Worm (Caenorhabditis elegans) whole organism, L2 larva: ENCODE data around the gene F32G8.3.

Experiments used
- C34F6.9 ChIP-seq: fragments of 150-350 bp; optimal IDR thresholded peaks from 2 replicates; lab custom pipeline; 2014; ENCODE audit warnings: missing biosample characterization, missing genetic modification characterization
- alr-1 ChIP-seq: fragments of 150-350 bp; optimal IDR thresholded peaks from 2 replicates; lab custom pipeline; 2014; ENCODE audit warnings: missing biosample characterization, missing genetic modification characterization
- aly-2 ChIP-seq: fragments of 150-350 bp; optimal IDR thresholded peaks from 2 replicates; lab custom pipeline; 2014; ENCODE audit warnings: missing biosample characterization, missing genetic modification characterization
- blmp-1 ChIP-seq: sonication (generic microtip); optimal IDR thresholded peaks from 2 replicates; lab custom pipeline; 2017; ENCODE audit warnings: missing genetic modification characterization, mild to moderate bottlenecking, missing compliant biosample characterization, antibody characterized with exemption, moderate library complexity; ENCODE audit not compliant: insufficient read depth
- crh-2 ChIP-seq: sonication (generic microtip); optimal IDR thresholded peaks from 2 replicates; lab custom pipeline; 2017; ENCODE audit warnings: missing biosample characterization, missing genetic modification characterization
- dmd-4 ChIP-seq: sonication (generic microtip); optimal IDR thresholded peaks from 2 replicates; lab custom pipeline; 2017; ENCODE audit warnings: missing biosample characterization, missing genetic modification characterization
- elt-1 ChIP-seq: fragments of 150-350 bp; optimal IDR thresholded peaks from 2 replicates; lab custom pipeline; 2014; ENCODE audit warnings: missing biosample characterization, missing genetic modification characterization
- elt-3 ChIP-seq: sonication (generic microtip); optimal IDR thresholded peaks from 2 replicates; lab custom pipeline; 2017; ENCODE audit warnings: missing biosample characterization, missing genetic modification characterization
- fos-1 ChIP-seq: fragments of 150-350 bp; optimal IDR thresholded peaks from 2 replicates; lab custom pipeline; 2014; ENCODE audit warnings: missing biosample characterization, missing genetic modification characterization
- lin-11 ChIP-seq: fragments of 150-350 bp; sonication (generic microtip); optimal IDR thresholded peaks from 2 replicates; lab custom pipeline; 2014; ENCODE audit warnings: missing biosample characterization, missing genetic modification characterization, inconsistent platforms, mixed read lengths
- lin-13 ChIP-seq: fragments of 150-350 bp; optimal IDR thresholded peaks from 2 replicates; lab custom pipeline; 2014; ENCODE audit warnings: missing biosample characterization, missing genetic modification reagents, missing genetic modification characterization
- lin-39 ChIP-seq: fragments of 150-350 bp; optimal IDR thresholded peaks from 2 replicates; lab custom pipeline; 2014; ENCODE audit warnings: missing biosample characterization, missing genetic modification reagents, missing genetic modification characterization
- mab-5 ChIP-seq: fragments of 150-350 bp; optimal IDR thresholded peaks from 2 replicates; lab custom pipeline; 2014; ENCODE audit warnings: missing biosample characterization, missing genetic modification characterization
- mbf-1 ChIP-seq: sonication (generic microtip); optimal IDR thresholded peaks from 2 replicates; lab custom pipeline; 2017; ENCODE audit warnings: missing biosample characterization, missing genetic modification characterization
- mdl-1 ChIP-seq, 2 experiments: fragments of 150-350 bp in 1 of 2; sonication (generic microtip) in 1 of 2; optimal IDR thresholded peaks; 2 replicates each; lab custom pipeline; 2017; ENCODE audit warnings: missing biosample characterization in 2 of 2, missing genetic modification characterization in 2 of 2
- nhr-10 ChIP-seq: sonication (generic microtip); optimal IDR thresholded peaks from 2 replicates; lab custom pipeline; 2017; ENCODE audit warnings: missing biosample characterization, missing genetic modification characterization
- nhr-11 ChIP-seq: fragments of 150-350 bp; optimal IDR thresholded peaks from 2 replicates; lab custom pipeline; 2014; ENCODE audit warnings: missing biosample characterization, missing genetic modification characterization
- nhr-12 ChIP-seq: fragments of 150-350 bp; optimal IDR thresholded peaks from 2 replicates; lab custom pipeline; 2014; ENCODE audit warnings: missing biosample characterization, missing genetic modification characterization
- nhr-129 ChIP-seq: fragments of 150-350 bp; optimal IDR thresholded peaks from 2 replicates; lab custom pipeline; 2014; ENCODE audit warnings: missing biosample characterization, missing genetic modification characterization
- nhr-21 ChIP-seq: fragments of 150-350 bp; optimal IDR thresholded peaks from 2 replicates; lab custom pipeline; 2014; ENCODE audit warnings: missing biosample characterization, missing genetic modification characterization
- nhr-23 ChIP-seq: fragments of 150-350 bp; optimal IDR thresholded peaks from 2 replicates; lab custom pipeline; 2014; ENCODE audit warnings: missing biosample characterization, missing genetic modification reagents, missing genetic modification characterization
- nhr-237 ChIP-seq: fragments of 150-350 bp; optimal IDR thresholded peaks from 2 replicates; lab custom pipeline; 2014; ENCODE audit warnings: missing biosample characterization, missing genetic modification characterization
- nhr-6 ChIP-seq: fragments of 150-350 bp; optimal IDR thresholded peaks from 2 replicates; lab custom pipeline; 2014; ENCODE audit warnings: missing biosample characterization, missing genetic modification characterization
- nhr-77 ChIP-seq: fragments of 150-350 bp; optimal IDR thresholded peaks from 2 replicates; lab custom pipeline; 2014; ENCODE audit warnings: missing biosample characterization, missing genetic modification characterization
- sma-3 ChIP-seq: sonication (generic microtip); optimal IDR thresholded peaks from 2 replicates; lab custom pipeline; 2016; ENCODE audit warnings: missing genetic modification reagents, missing genetic modification characterization, missing compliant biosample characterization
- sma-9 ChIP-seq, 2 experiments: fragments of 150-350 bp in 1 of 2; sonication (generic microtip) in 1 of 2; optimal IDR thresholded peaks; 2 replicates each; lab custom pipeline; 2014 to 2016; ENCODE audit warnings: missing genetic modification characterization in 2 of 2, mild to moderate bottlenecking in 1 of 2, missing biosample characterization in 1 of 2, missing compliant biosample characterization in 1 of 2, missing genetic modification reagents in 1 of 2, moderate library complexity in 1 of 2
- snpc-4 ChIP-seq: fragments of 150-350 bp; optimal IDR thresholded peaks from 2 replicates; lab custom pipeline; 2014; ENCODE audit warnings: missing biosample characterization, missing genetic modification characterization
- unc-39 ChIP-seq: fragments of 150-350 bp; optimal IDR thresholded peaks from 2 replicates; lab custom pipeline; 2014; ENCODE audit warnings: missing biosample characterization, missing genetic modification characterization
- unc-55 ChIP-seq: fragments of 150-350 bp; sonication (generic microtip); optimal IDR thresholded peaks from 3 replicates; lab custom pipeline; 2014; ENCODE audit warnings: missing biosample characterization, missing genetic modification reagents, missing genetic modification characterization
- unc-62 ChIP-seq: fragments of 150-350 bp; optimal IDR thresholded peaks from 2 replicates; lab custom pipeline; 2014; ENCODE audit warnings: missing biosample characterization, missing genetic modification reagents, missing genetic modification characterization
- zag-1 ChIP-seq: fragments of 150-350 bp; optimal IDR thresholded peaks from 2 replicates; lab custom pipeline; 2014; ENCODE audit warnings: missing biosample characterization, missing genetic modification characterization
- ztf-1 ChIP-seq: fragments of 200-800 bp; sonication (Bioruptor generic); conservative IDR thresholded peaks from 2 replicates; pipeline ENCODE4 v1.3.6; 2022; ENCODE audit warnings: missing genetic modification characterization, missing compliant biosample characterization
- ztf-11 ChIP-seq: sonication (generic microtip); optimal IDR thresholded peaks from 2 replicates; lab custom pipeline; 2017; ENCODE audit warnings: missing biosample characterization, missing genetic modification characterization
- ztf-4 ChIP-seq: fragments of 150-350 bp; optimal IDR thresholded peaks from 2 replicates; lab custom pipeline; 2014; ENCODE audit warnings: missing biosample characterization, missing genetic modification characterization

Gene F32G8.3

DNA sequence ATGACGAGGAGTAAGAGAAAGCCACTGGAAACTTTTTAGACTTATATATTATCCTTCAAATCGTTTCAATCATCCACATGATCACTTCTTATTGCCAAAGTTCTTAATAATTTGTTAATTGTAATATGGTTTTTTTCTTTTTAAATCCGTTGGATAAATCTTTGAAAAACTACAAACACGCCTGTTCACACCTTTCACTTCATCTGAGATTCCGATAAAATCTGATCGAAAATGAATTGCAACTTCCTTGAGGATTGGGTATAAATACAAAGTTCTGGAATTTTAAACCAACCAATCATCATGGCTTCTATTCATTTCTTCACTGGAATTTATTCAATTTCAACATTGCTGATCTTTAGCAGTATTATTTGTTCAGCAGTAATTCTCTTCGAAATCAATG is 5.5 kb upstream of the F32G8.3 start, which contains the start of gene col-152:
Gene col-152, plus strand, starts transcription at position 301 of the 400 bp plus-strand sequence.
- TF ChIP-seq ztf-4 (tag; lab: Kevin White, UChicago) (no peak), dmd-4 (no peak), elt-3 (tag; lab: Kevin White, UChicago) (no peak), C34F6.9 (tag; lab: Kevin White, UChicago) (no peak), nhr-237 (tag; lab: Kevin White, UChicago) (no peak), aly-2 (no peak)

DNA sequence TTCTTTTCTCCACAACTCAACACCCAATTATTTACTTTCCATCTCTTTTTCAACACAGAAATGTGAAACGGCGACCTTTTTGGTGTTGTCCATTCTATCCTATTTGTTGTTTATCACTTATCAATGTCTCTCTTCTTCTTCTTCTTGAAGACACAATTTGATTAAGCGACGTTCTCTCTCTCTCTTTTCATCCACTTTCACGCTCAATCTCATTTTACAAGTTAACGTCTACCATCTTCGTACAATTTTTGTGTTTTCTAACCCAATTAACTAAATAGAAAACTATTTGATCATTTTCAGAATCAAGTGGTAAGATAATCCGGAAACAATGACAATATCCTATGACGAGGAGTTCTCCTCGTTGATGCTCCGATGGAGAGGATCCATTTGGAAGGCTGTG is 2.5 kb upstream of the F32G8.3 start, which contains the start of gene best-14:
Gene best-14, plus strand, starts transcription at position 301 of the 400 bp plus-strand sequence.
- TF ChIP-seq nhr-237 (tag; lab: Kevin White, UChicago): no peak
- TF ChIP-seq unc-62: no peak
- no peak for TF ChIP-seq nhr-11 (tag; lab: Kevin White, UChicago)
- no peak for TF ChIP-seq mbf-1 (tag; lab: Kevin White, UChicago)
- TF ChIP-seq nhr-10 (tag; lab: Kevin White, UChicago): no peak
- TF ChIP-seq ztf-1 (GFP tag; lab: Robert Waterston, UW): no peak
- TF ChIP-seq dmd-4: no peak
- TF ChIP-seq C34F6.9 (tag; lab: Kevin White, UChicago): no peak
- TF ChIP-seq nhr-6 (tag; lab: Kevin White, UChicago): no peak
- no peak for TF ChIP-seq mab-5 (tag; lab: Kevin White, UChicago)
- no peak for TF ChIP-seq zag-1 (tag; lab: Kevin White, UChicago)
- TF ChIP-seq fos-1 (tag; lab: Kevin White, UChicago): no peak
- TF ChIP-seq nhr-21 (tag; lab: Kevin White, UChicago): no peak
- no peak for TF ChIP-seq elt-1
- no peak for TF ChIP-seq unc-55 (GFP tag; lab: Kevin White, UChicago)
- TF ChIP-seq unc-39 (tag; lab: Kevin White, UChicago): no peak

DNA sequence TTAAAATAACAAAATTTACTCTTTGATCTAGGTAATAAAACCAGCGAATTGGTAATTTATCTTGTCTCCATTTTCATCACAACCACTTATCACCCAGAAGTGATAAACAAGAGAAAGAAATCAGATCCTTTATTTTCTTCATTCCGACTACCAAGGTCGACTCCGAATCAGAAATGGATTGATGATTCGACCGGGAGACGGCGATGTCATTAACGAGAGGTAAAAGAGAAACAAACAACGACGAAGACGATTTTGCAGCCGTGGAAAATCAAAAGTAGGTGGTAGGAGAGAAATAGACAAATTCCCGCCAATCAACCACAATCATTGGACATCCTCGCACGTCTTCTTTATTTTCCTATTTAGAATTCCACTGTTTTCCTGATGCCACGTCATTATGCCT is 2.0 kb upstream of the F32G8.3 start:
- TF ChIP-seq nhr-11 (tag; lab: Kevin White, UChicago) (no peak), blmp-1 (tag; lab: Kevin White, UChicago) (peak; percentile 3), nhr-21 (tag; lab: Kevin White, UChicago) (peak; percentile 24), sma-9 (GFP tag; optimal IDR thresholded peaks at IDR 0.05; lab: Kevin White, UChicago) (peak; percentile 43), sma-9 (tag; optimal IDR thresholded peaks at IDR 0.05; lab: Kevin White, UChicago) (no peak), unc-55 (GFP tag; lab: Kevin White, UChicago) (no peak), crh-2 (tag; lab: Kevin White, UChicago) (peak; percentile 1), fos-1 (tag; lab: Kevin White, UChicago) (peak; percentile 7), snpc-4 (tag; lab: Kevin White, UChicago) (no peak), sma-3 (GFP tag; lab: Kevin White, UChicago) (peak; percentile 63)
- TF ChIP-seq, all 48 proteins: peak for 6

DNA sequence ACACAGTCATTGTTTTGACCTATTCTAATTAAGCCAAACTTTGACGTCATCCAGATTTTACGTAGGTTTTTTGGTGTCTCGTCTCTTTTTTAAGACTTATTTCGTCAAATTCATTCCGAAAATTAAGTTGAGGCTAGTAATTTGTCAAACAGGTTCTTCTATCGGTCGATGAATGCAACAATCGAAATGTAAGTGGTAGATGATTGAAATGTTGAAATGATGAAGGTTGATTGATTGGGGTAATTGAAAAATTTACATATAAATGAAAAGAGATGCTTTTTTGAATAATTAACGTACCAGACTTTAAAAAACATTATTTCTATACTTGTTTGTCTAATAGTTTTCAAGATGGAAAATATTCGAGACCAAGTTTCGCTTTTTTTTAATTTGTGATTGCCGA is 1.2 kb upstream of the F32G8.3 start:
- TF ChIP-seq nhr-11 (tag; lab: Kevin White, UChicago) (no peak), sma-3 (GFP tag; lab: Kevin White, UChicago) (peak; percentile 54)

DNA sequence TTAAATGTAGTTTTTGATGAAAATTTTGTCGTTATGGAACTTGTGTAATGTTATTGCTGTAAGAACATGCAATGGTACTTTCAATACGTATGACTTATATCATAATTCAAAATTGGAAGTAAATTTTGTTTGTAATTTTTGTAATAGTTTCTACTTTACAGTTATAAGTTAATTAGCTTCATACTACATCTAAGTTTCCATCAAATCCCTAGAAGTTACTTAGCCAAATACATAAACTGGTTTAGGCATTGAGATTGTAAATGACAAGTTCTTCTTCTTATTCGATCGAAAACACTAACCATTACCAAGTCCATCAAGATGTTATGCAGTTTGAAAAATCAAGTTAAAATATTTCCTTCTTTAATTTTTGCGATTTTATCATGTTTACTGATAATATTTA is 5.4 kb downstream of the F32G8.3 start, which contains the start of gene F32G8.2:
Gene F32G8.2, plus strand, starts transcription at position 301 of the 400 bp plus-strand sequence.
- TF ChIP-seq ztf-11 (tag; lab: Kevin White, UChicago) (no peak), lin-11 (tag; lab: Kevin White, UChicago) (no peak), zag-1 (tag; lab: Kevin White, UChicago) (no peak), nhr-12 (no peak), alr-1 (tag; lab: Kevin White, UChicago) (no peak), nhr-237 (tag; lab: Kevin White, UChicago) (no peak), lin-13 (GFP tag; lab: Kevin White, UChicago) (no peak), dmd-4 (no peak)

DNA sequence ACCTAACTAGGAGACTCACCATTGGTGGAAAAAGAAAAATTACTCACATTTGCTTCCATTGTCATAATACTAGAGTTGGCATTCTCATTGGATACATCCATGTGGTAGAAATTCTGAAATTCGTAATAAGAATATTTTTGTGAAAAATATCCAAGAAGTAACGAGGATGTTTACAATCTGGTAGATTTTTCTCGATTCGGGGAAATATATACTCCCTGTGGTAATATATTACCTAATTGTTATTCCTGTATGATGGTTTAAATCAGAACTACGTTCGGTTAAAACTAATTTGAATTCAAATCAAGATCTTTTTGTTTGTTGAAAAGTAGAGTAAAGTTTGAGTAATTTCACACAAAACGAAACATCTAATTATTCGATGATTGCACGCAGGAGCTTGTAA is 6.2 kb downstream of the F32G8.3 start, which contains the start of gene srd-34:
Gene srd-34, minus strand, starts transcription at position 101 of the 400 bp plus-strand sequence.
- no peak for TF ChIP-seq mdl-1 (tag; optimal IDR thresholded peaks at IDR 0.05; lab: Kevin White, UChicago)
- TF ChIP-seq zag-1 (tag; lab: Kevin White, UChicago): no peak
- no peak for TF ChIP-seq nhr-23
- no peak for TF ChIP-seq lin-39
- no peak for TF ChIP-seq nhr-10 (tag; lab: Kevin White, UChicago)
- TF ChIP-seq mbf-1 (tag; lab: Kevin White, UChicago): no peak
- no peak for TF ChIP-seq nhr-129 (tag; lab: Kevin White, UChicago)
- no peak for TF ChIP-seq sma-9 (GFP tag; optimal IDR thresholded peaks at IDR 0.05; lab: Kevin White, UChicago)
- no peak for TF ChIP-seq sma-9 (tag; optimal IDR thresholded peaks at IDR 0.05; lab: Kevin White, UChicago)
- TF ChIP-seq aly-2: no peak
- no peak for TF ChIP-seq lin-11 (tag; lab: Kevin White, UChicago)
- TF ChIP-seq ztf-1 (GFP tag; lab: Robert Waterston, UW): no peak
- no peak for TF ChIP-seq dmd-4
- TF ChIP-seq C34F6.9 (tag; lab: Kevin White, UChicago): no peak
- TF ChIP-seq nhr-77 (tag; lab: Kevin White, UChicago): no peak
